Fruit fly (Drosophila melanogaster): ENCODE measurements around the gene CG15824.

Gene CG15824

dm6 chr2L:852647-853111 lies 32.3 kb downstream of the CG15824 start, which contains the start of the genes CG4291 and kraken (continued):
- TF ChIP-seq dm (GFP tag; optimal IDR thresholded peaks at IDR 0.05) (peak; percentile 38), CG15479 (GFP tag; optimal IDR thresholded peaks at IDR 0.05) (peak; percentile 62), CG1233 (GFP tag; optimal IDR thresholded peaks at IDR 0.05) (peak; percentile 2), Doc3 (GFP tag; IDR thresholded peaks at IDR 0.05; ENCODE audit: partially characterized antibody) (no peak), CG31388 (GFP tag; optimal IDR thresholded peaks at IDR 0.05) (no peak), Hr51 (GFP tag; optimal IDR thresholded peaks at IDR 0.05) (peak; percentile 10 to 12), tap (tag; optimal IDR thresholded peaks at IDR 0.05) (peak; percentile 51), CG12071 (GFP tag; optimal IDR thresholded peaks at IDR 0.05) (no peak), CG12155 (GFP tag; optimal IDR thresholded peaks at IDR 0.05) (peak; percentile 66), usp (GFP tag; optimal IDR thresholded peaks at IDR 0.05) (no peak), dan (GFP tag; IDR thresholded peaks at IDR 0.05) (no peak), Mes4 (GFP tag; optimal IDR thresholded peaks at IDR 0.05) (no peak), CG18764 (GFP tag; optimal IDR thresholded peaks at IDR 0.05) (no peak), seq (GFP tag; IDR thresholded peaks at IDR 0.05) (no peak), kah (GFP tag; optimal IDR thresholded peaks at IDR 0.05) (peak; percentile 57), NC2β (GFP tag; optimal IDR thresholded peaks at IDR 0.05) (no peak), CG6683 (GFP tag; optimal IDR thresholded peaks at IDR 0.05) (no peak), CG10565 (GFP tag; optimal IDR thresholded peaks at IDR 0.05) (no peak), CG10209 (GFP tag; optimal IDR thresholded peaks at IDR 0.05) (peak; percentile 30), CG7271 (tag; optimal IDR thresholded peaks at IDR 0.05) (peak; percentile 10), CG7963 (GFP tag; IDR thresholded peaks at IDR 0.05; ENCODE audit: partially characterized antibody) (0 out of 3 replicates have a peak, but pooled peaks have one; percentile 6), tin (GFP tag; optimal IDR thresholded peaks at IDR 0.05) (peak; percentile 24), wek (GFP tag; optimal IDR thresholded peaks at IDR 0.05) (no peak), sd (tag; optimal IDR thresholded peaks at IDR 0.05) (peak; percentile 98), ken (GFP tag; IDR thresholded peaks at IDR 0.05) (peak; percentile 63; the same call in 2 of the 3 replicates), bbx (GFP tag; IDR thresholded peaks at IDR 0.05; ENCODE audit: partially characterized antibody) (peak; percentile 65), cad (GFP tag; optimal IDR thresholded peaks at IDR 0.05) (no peak), CG1024 (GFP tag; IDR thresholded peaks at IDR 0.05) (0 out of 2 replicates have a peak, but pooled peaks have one; percentile 2), so (GFP tag; IDR thresholded peaks at IDR 0.05) (peak; percentile 50; the same call in 1 of the 3 replicates), vnd (GFP tag; IDR thresholded peaks at IDR 0.05; ENCODE audit: partially characterized antibody) (no peak), sens-2 (GFP tag; IDR thresholded peaks at IDR 0.05) (no peak), Nf-YC (tag; optimal IDR thresholded peaks at IDR 0.05) (peak; percentile 61), CG7556 (GFP tag; optimal IDR thresholded peaks at IDR 0.05) (peak; percentile 30), rib (GFP tag; IDR thresholded peaks at IDR 0.05) (peak; percentile 57), HLH54F (GFP tag; optimal IDR thresholded peaks at IDR 0.05) (peak; percentile 58), CG17361 (GFP tag; IDR thresholded peaks at IDR 0.05) (0 out of 3 replicates have a peak, but pooled peaks have one; percentile 22), CG1602 (GFP tag; optimal IDR thresholded peaks at IDR 0.05) (peak; percentile 29), inv (GFP tag; IDR thresholded peaks at IDR 0.05; ENCODE audit: partially characterized antibody) (no peak), D19B (GFP tag; optimal IDR thresholded peaks at IDR 0.05) (no peak), CrebB (tag; optimal IDR thresholded peaks at IDR 0.05) (peak; percentile 82), CG10959 (GFP tag; IDR thresholded peaks at IDR 0.05) (0 out of 2 replicates have a peak, but pooled peaks have one; percentile 38), E2f1 (GFP tag; IDR thresholded peaks at IDR 0.05) (peak; percentile 18; the same call in 1 of the 2 replicates), CG14441 (GFP tag; IDR thresholded peaks at IDR 0.05) (peak; percentile 57), lab (GFP tag; optimal IDR thresholded peaks at IDR 0.05) (peak; percentile 79), Six4 (GFP tag; optimal IDR thresholded peaks at IDR 0.05) (no peak), CG6791 (GFP tag; IDR thresholded peaks at IDR 0.05; ENCODE audit: partially characterized antibody) (peak; percentile 56; the same call in 1 of the 3 replicates), dysf (GFP tag; IDR thresholded peaks at IDR 0.05) (peak; percentile 60; the same call in 2 of the 3 replicates), pzg (GFP tag; optimal IDR thresholded peaks at IDR 0.05) (peak; percentile 90), tna (GFP tag; IDR thresholded peaks at IDR 0.05; ENCODE audit: partially characterized antibody) (no peak), HmgZ (tag; optimal IDR thresholded peaks at IDR 0.05) (peak; percentile 83)
